Fruit fly (Drosophila melanogaster) whole organism, prepupa: ENCODE measurements around the gene TotB.
A peak's percentile ranks its signal among the peaks of the same experiment; 100 is the strongest.

Experiments
- CG10631 ChIP-seq: fragments of 200-800 bp; sonication (Bioruptor generic); optimal IDR thresholded peaks from 2 replicates; lab custom pipeline; 2016; ENCODE audit warnings: missing biosample characterization, missing genetic modification characterization
- CG10669 ChIP-seq: fragments of 200-800 bp; sonication (Bioruptor generic); optimal IDR thresholded peaks from 3 replicates; lab custom pipeline; 2018; ENCODE audit warnings: missing biosample characterization, mild to moderate bottlenecking, missing genetic modification characterization, moderate library complexity
- CG11294 ChIP-seq: fragments of 200-800 bp; sonication (Bioruptor generic); IDR thresholded peaks from 2 replicates; pipeline ENCODE4 v1.3.6; 2022; ENCODE audit warnings: missing biosample characterization, missing genetic modification characterization
- CG11762 ChIP-seq: fragments of 200-800 bp; sonication (Bioruptor generic); optimal IDR thresholded peaks from 3 replicates; lab custom pipeline; 2016; ENCODE audit warnings: missing biosample characterization, missing genetic modification characterization; ENCODE audit not compliant: insufficient read depth
- CG15336 ChIP-seq: fragments of 200-800 bp; sonication (Bioruptor generic); IDR thresholded peaks from 2 replicates; pipeline ENCODE4 v1.3.6; 2022; ENCODE audit warnings: missing biosample characterization, missing genetic modification characterization
- CG1621 ChIP-seq: fragments of 200-800 bp; sonication (Bioruptor generic); optimal IDR thresholded peaks from 3 replicates; lab custom pipeline; 2018; ENCODE audit warnings: missing biosample characterization, mild to moderate bottlenecking, missing genetic modification characterization
- CG16779 ChIP-seq: fragments of 200-800 bp; sonication (Bioruptor generic); optimal IDR thresholded peaks from 3 replicates; lab custom pipeline; 2017; ENCODE audit warnings: missing biosample characterization, mild to moderate bottlenecking, missing genetic modification characterization
- CG31627 ChIP-seq: fragments of 200-800 bp; sonication (Bioruptor generic); optimal IDR thresholded peaks from 3 replicates; lab custom pipeline; 2016; ENCODE audit warnings: missing biosample characterization, missing genetic modification characterization
- CG32006 ChIP-seq: fragments of 200-800 bp; sonication (Bioruptor generic); optimal IDR thresholded peaks from 3 replicates; lab custom pipeline; 2017; ENCODE audit warnings: missing biosample characterization, mild to moderate bottlenecking, missing genetic modification characterization
- CG34406 ChIP-seq: fragments of 200-800 bp; sonication (Bioruptor generic); optimal IDR thresholded peaks from 3 replicates; lab custom pipeline; 2016; ENCODE audit warnings: missing biosample characterization, missing genetic modification characterization
- CG4318 ChIP-seq: fragments of 200-800 bp; sonication (Bioruptor generic); optimal IDR thresholded peaks from 3 replicates; lab custom pipeline; 2017; ENCODE audit warnings: missing biosample characterization, mild to moderate bottlenecking, missing genetic modification characterization
- CG6163 ChIP-seq: fragments of 200-800 bp; sonication (Bioruptor generic); IDR thresholded peaks from 3 replicates; pipeline ENCODE4 v1.3.6; 2022; ENCODE audit warnings: missing biosample characterization, missing genetic modification characterization
- CG6276 ChIP-seq: fragments of 200-800 bp; sonication (Bioruptor generic); optimal IDR thresholded peaks from 2 replicates; lab custom pipeline; 2017; ENCODE audit warnings: missing biosample characterization, mild to moderate bottlenecking, missing genetic modification characterization
- CG6808 ChIP-seq: fragments of 200-800 bp; sonication (Bioruptor generic); optimal IDR thresholded peaks from 3 replicates; lab custom pipeline; 2017; ENCODE audit warnings: missing biosample characterization, missing genetic modification characterization, mild to moderate bottlenecking, moderate library complexity, missing genetic modification reagents
- CG6854 ChIP-seq: fragments of 200-800 bp; sonication (Bioruptor generic); optimal IDR thresholded peaks from 2 replicates; lab custom pipeline; 2017; ENCODE audit warnings: missing biosample characterization, mild to moderate bottlenecking, missing genetic modification characterization
- CG7368 ChIP-seq: fragments of 200-800 bp; sonication (Bioruptor generic); optimal IDR thresholded peaks from 3 replicates; lab custom pipeline; 2016; ENCODE audit warnings: missing biosample characterization, missing genetic modification characterization
- CG8119 ChIP-seq: fragments of 200-800 bp; sonication (Bioruptor generic); IDR thresholded peaks from 3 replicates; pipeline ENCODE4 v1.3.6; 2022; ENCODE audit warnings: missing biosample characterization, missing genetic modification characterization
- CG8319 ChIP-seq: fragments of 200-800 bp; sonication (Bioruptor generic); optimal IDR thresholded peaks from 3 replicates; lab custom pipeline; 2016; ENCODE audit warnings: missing biosample characterization, missing genetic modification characterization
- CG8632 ChIP-seq: fragments of 200-800 bp; sonication (Bioruptor generic); optimal IDR thresholded peaks from 3 replicates; lab custom pipeline; 2016; ENCODE audit warnings: missing biosample characterization, missing genetic modification characterization
- CG9139 ChIP-seq: fragments of 200-800 bp; sonication (Bioruptor generic); optimal IDR thresholded peaks from 3 replicates; lab custom pipeline; 2017; ENCODE audit warnings: missing biosample characterization, mild to moderate bottlenecking, missing genetic modification characterization
- Eip75B ChIP-seq: fragments of 200-800 bp; sonication (Bioruptor generic); optimal IDR thresholded peaks from 3 replicates; lab custom pipeline; 2016; ENCODE audit warnings: missing biosample characterization, missing genetic modification characterization
- Ets21C ChIP-seq: fragments of 200-800 bp; sonication (Bioruptor generic); optimal IDR thresholded peaks from 3 replicates; lab custom pipeline; 2016; ENCODE audit warnings: missing biosample characterization, missing genetic modification characterization
- Ets96B ChIP-seq: fragments of 200-800 bp; optimal IDR thresholded peaks from 2 replicates; lab custom pipeline; 2019; ENCODE audit warnings: missing biosample characterization, mild to moderate bottlenecking, missing genetic modification characterization, moderate library complexity
- Hr39 ChIP-seq: fragments of 200-800 bp; sonication (Bioruptor generic); optimal IDR thresholded peaks from 2 replicates; lab custom pipeline; 2016; ENCODE audit warnings: missing biosample characterization, missing genetic modification characterization
- Hr4 ChIP-seq: fragments of 200-800 bp; sonication (Bioruptor generic); optimal IDR thresholded peaks from 3 replicates; lab custom pipeline; 2016; ENCODE audit warnings: missing biosample characterization, missing genetic modification characterization
- Met ChIP-seq: fragments of 200-800 bp; sonication (Bioruptor generic); optimal IDR thresholded peaks from 3 replicates; lab custom pipeline; 2016; ENCODE audit warnings: missing biosample characterization, missing genetic modification characterization
- OdsH ChIP-seq: fragments of 200-800 bp; sonication (Bioruptor generic); optimal IDR thresholded peaks from 3 replicates; lab custom pipeline; 2016; ENCODE audit warnings: missing biosample characterization, missing genetic modification characterization
- Smox ChIP-seq: fragments of 200-800 bp; sonication (Bioruptor generic); optimal IDR thresholded peaks from 3 replicates; lab custom pipeline; 2016; ENCODE audit warnings: missing biosample characterization, missing genetic modification characterization
- Sox102F ChIP-seq: fragments of 200-800 bp; sonication (Bioruptor generic); optimal IDR thresholded peaks from 2 replicates; lab custom pipeline; 2016; ENCODE audit warnings: missing biosample characterization, mild to moderate bottlenecking, missing genetic modification characterization
- Sox14 ChIP-seq: fragments of 200-800 bp; sonication (Bioruptor generic); optimal IDR thresholded peaks from 3 replicates; lab custom pipeline; 2016; ENCODE audit warnings: missing biosample characterization, missing genetic modification characterization
- Sox15 ChIP-seq: fragments of 200-800 bp; sonication (Bioruptor generic); optimal IDR thresholded peaks from 3 replicates; lab custom pipeline; 2016; ENCODE audit warnings: missing biosample characterization, missing genetic modification characterization
- achi ChIP-seq: fragments of 200-800 bp; sonication (Bioruptor generic); optimal IDR thresholded peaks from 3 replicates; lab custom pipeline; 2016; ENCODE audit warnings: missing biosample characterization, missing genetic modification characterization
- cyc ChIP-seq: fragments of 200-800 bp; sonication (Bioruptor generic); optimal IDR thresholded peaks from 3 replicates; lab custom pipeline; 2016; ENCODE audit warnings: missing biosample characterization, missing genetic modification characterization
- dac ChIP-seq: fragments of 200-800 bp; sonication (Bioruptor generic); optimal IDR thresholded peaks from 2 replicates; lab custom pipeline; 2017; ENCODE audit warnings: missing biosample characterization, mild to moderate bottlenecking, missing genetic modification characterization
- eg ChIP-seq: fragments of 200-800 bp; sonication (Bioruptor generic); IDR thresholded peaks from 3 replicates; pipeline ENCODE4 v1.3.6; 2022; ENCODE audit warnings: missing biosample characterization, missing genetic modification characterization
- esn ChIP-seq: fragments of 200-800 bp; sonication (Bioruptor generic); optimal IDR thresholded peaks from 2 replicates; lab custom pipeline; 2016; ENCODE audit warnings: missing biosample characterization, mild to moderate bottlenecking, missing genetic modification characterization, moderate library complexity
- fd59A ChIP-seq: fragments of 200-800 bp; sonication (Bioruptor generic); optimal IDR thresholded peaks from 2 replicates; lab custom pipeline; 2017; ENCODE audit warnings: missing biosample characterization, mild to moderate bottlenecking, missing genetic modification characterization, missing genetic modification reagents
- fd85E ChIP-seq: fragments of 200-800 bp; sonication (Bioruptor generic); optimal IDR thresholded peaks from 3 replicates; lab custom pipeline; 2016; ENCODE audit warnings: missing biosample characterization, missing genetic modification characterization
- fkh ChIP-seq: fragments of 200-800 bp; sonication (Bioruptor generic); optimal IDR thresholded peaks from 3 replicates; lab custom pipeline; 2017; ENCODE audit warnings: missing biosample characterization, mild to moderate bottlenecking, missing genetic modification characterization, moderate library complexity
- net ChIP-seq: fragments of 200-800 bp; sonication (Bioruptor generic); optimal IDR thresholded peaks from 3 replicates; lab custom pipeline; 2016; ENCODE audit warnings: missing biosample characterization, missing genetic modification characterization
- pdm3 ChIP-seq: fragments of 200-800 bp; sonication (Bioruptor generic); optimal IDR thresholded peaks from 3 replicates; lab custom pipeline; 2016; ENCODE audit warnings: missing biosample characterization, missing genetic modification characterization
- spab ChIP-seq: fragments of 200-800 bp; sonication (Bioruptor generic); optimal IDR thresholded peaks from 2 replicates; lab custom pipeline; 2017; ENCODE audit warnings: missing biosample characterization, mild to moderate bottlenecking, missing genetic modification characterization, missing genetic modification reagents
- ss ChIP-seq, 2 experiments: fragments of 200-800 bp; sonication (Bioruptor generic); optimal IDR thresholded peaks; 2 replicates in 1 of 2; 3 replicates in 1 of 2; lab custom pipeline; 2017 to 2018; ENCODE audit warnings: mild to moderate bottlenecking in 2 of 2, missing biosample characterization in 2 of 2, missing genetic modification characterization in 2 of 2, moderate library complexity in 1 of 2
- svp ChIP-seq: fragments of 200-800 bp; sonication (Bioruptor generic); peaks from one replicate; lab custom pipeline; 2016; ENCODE audit warnings: missing biosample characterization, missing genetic modification characterization
- vri ChIP-seq: fragments of 200-800 bp; sonication (Bioruptor generic); optimal IDR thresholded peaks from 3 replicates; lab custom pipeline; 2016; ENCODE audit warnings: missing biosample characterization, mild to moderate bottlenecking, missing genetic modification characterization

TotB gene

DNA sequence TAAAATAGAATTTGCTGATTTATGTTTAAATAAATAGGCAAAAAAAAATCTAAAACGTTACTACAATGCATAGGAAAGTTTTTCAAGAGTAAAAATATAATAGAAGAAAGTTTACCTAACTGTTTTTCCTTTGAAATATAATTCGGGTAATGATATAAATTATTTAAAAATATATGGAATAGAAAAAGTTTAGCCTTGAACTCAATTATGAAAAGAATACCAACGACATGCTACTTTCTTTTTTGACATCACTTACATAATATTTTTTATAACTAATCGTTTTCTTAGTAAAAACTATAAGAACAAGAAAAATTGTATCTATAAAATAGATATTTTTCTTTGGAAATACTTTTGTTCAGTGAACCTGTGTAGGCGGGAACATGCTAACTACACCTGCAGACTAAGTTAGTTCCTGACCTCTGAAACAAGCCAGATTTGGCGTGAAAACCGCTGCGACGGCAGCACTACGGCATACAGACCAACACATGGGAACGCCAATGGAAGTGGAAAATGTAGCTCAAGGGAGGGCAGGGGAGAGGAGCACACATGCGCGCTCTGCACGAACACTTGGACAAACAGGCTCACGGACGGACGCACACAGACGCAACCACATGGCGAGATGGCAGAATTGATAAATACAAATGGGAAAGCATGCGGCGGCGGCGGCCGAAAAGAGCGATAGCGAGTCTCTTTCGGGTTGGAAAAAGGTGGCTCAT, 44.2 kb upstream of the TotB start (continued):
- TF ChIP-seq Hr4 (GFP tag; lab: Kevin White, UChicago) = no peak
- no peak for TF ChIP-seq Ets21C (GFP tag; lab: Kevin White, UChicago)
- TF ChIP-seq achi (GFP tag; lab: Kevin White, UChicago) = peak; percentile 19
- TF ChIP-seq net (GFP tag; lab: Kevin White, UChicago) = no peak
- TF ChIP-seq CG11762 (GFP tag; lab: Kevin White, UChicago) = no peak
- peak; percentile 28 for TF ChIP-seq OdsH
- TF ChIP-seq Sox15 (GFP tag; lab: Kevin White, UChicago) = no peak
- no peak for TF ChIP-seq CG9139 (GFP tag; lab: Kevin White, UChicago)
- TF ChIP-seq CG1621 (tag; lab: Kevin White, UChicago) = peak; percentile 9
- TF ChIP-seq cyc (GFP tag; lab: Kevin White, UChicago) = peak; percentile 3
- TF ChIP-seq vri (GFP tag; lab: Kevin White, UChicago) = peak; percentile 86
- peak; percentile 5 for TF ChIP-seq Met
- TF ChIP-seq CG16779 = no peak
- no peak for TF ChIP-seq fd59A (GFP tag; lab: Kevin White, UChicago)
- TF ChIP-seq CG7368 (GFP tag; lab: Kevin White, UChicago) = no peak
- TF ChIP-seq CG8319 (GFP tag; lab: Kevin White, UChicago) = no peak
- TF ChIP-seq dac = no peak
- TF ChIP-seq CG31627 (GFP tag; lab: Kevin White, UChicago) = no peak
- no peak for TF ChIP-seq CG15336 (GFP tag; lab: Robert Waterston, UW)
- peak; percentile 29 for TF ChIP-seq CG6276
- no peak for TF ChIP-seq CG6854
- TF ChIP-seq Eip75B (GFP tag; lab: Kevin White, UChicago) = no peak
- peak; percentile 38; the same call in 1 of the 3 replicates for TF ChIP-seq eg (GFP tag; lab: Robert Waterston, UW)
- TF ChIP-seq Smox (GFP tag; lab: Kevin White, UChicago) = no peak
- no peak for TF ChIP-seq ss (GFP tag; optimal IDR thresholded peaks at IDR 0.05; lab: Kevin White, UChicago)
- peak; percentile 15 for TF ChIP-seq Sox14 (GFP tag; lab: Kevin White, UChicago)
- TF ChIP-seq Sox102F (GFP tag; lab: Kevin White, UChicago) = no peak
- TF ChIP-seq Ets96B (tag; lab: Kevin White, UChicago) = no peak
- TF ChIP-seq fd85E (GFP tag; lab: Kevin White, UChicago) = no peak

DNA sequence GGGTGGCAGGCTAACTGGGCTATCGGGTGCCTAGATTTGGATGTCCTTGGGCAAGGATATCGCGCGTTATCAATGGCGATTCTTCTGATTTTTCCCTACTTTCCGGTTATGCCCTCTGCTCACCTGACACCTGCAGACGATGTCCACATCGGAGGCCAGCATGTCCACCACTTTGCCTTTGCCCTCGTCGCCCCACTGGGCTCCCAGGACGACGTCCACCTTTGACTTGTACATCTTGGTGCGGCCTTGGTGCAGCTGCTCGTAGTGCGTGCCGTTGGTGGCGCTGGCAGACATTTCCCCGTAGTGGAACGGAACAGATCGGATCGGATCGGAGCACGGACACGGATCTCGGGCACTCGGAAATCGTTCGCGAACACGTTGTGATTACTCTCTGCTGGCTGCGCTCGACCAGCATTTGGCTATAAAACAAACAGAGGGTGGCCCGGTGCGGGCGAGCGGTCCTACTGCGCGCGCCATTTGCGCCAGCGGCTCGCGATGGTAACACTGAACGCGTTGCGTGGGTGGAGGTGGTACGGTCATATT, 43.5 kb upstream of the TotB start, which contains the start of gene Adss:
Gene Adss, minus strand, starts transcription at position 428 of the 543 bp plus-strand sequence.
- TF ChIP-seq Ets96B (tag; lab: Kevin White, UChicago) = no peak
- TF ChIP-seq fkh (GFP tag; lab: Kevin White, UChicago) = peak; percentile 92
- no peak for TF ChIP-seq fd85E (GFP tag; lab: Kevin White, UChicago)
- no peak for TF ChIP-seq CG11294
- no peak for TF ChIP-seq CG7368 (GFP tag; lab: Kevin White, UChicago)
- TF ChIP-seq svp (GFP tag; lab: Kevin White, UChicago) = no peak
- TF ChIP-seq dac = no peak
- no peak for TF ChIP-seq cyc (GFP tag; lab: Kevin White, UChicago)
- peak; percentile 9 for TF ChIP-seq CG6276
- no peak for TF ChIP-seq CG6808
- no peak for TF ChIP-seq spab
- TF ChIP-seq CG31627 (GFP tag; lab: Kevin White, UChicago) = no peak
- no peak for TF ChIP-seq CG8632 (GFP tag; lab: Kevin White, UChicago)
- no peak for TF ChIP-seq pdm3
- peak; percentile 51 for TF ChIP-seq CG1621 (tag; lab: Kevin White, UChicago)
- TF ChIP-seq CG8319 (GFP tag; lab: Kevin White, UChicago) = no peak
- TF ChIP-seq eg (GFP tag; lab: Robert Waterston, UW) = peak; percentile 45; the same call in 1 of the 3 replicates
- TF ChIP-seq CG10669 (GFP tag; lab: Kevin White, UChicago) = no peak
- no peak for TF ChIP-seq Sox15 (GFP tag; lab: Kevin White, UChicago)
- TF ChIP-seq Sox102F (GFP tag; lab: Kevin White, UChicago) = no peak
- no peak for TF ChIP-seq CG4318 (GFP tag; lab: Kevin White, UChicago)
- no peak for TF ChIP-seq Eip75B (GFP tag; lab: Kevin White, UChicago)
- peak; percentile 24; the same call in 1 of the 3 replicates for TF ChIP-seq CG6163 (GFP tag; lab: Robert Waterston, UW)
- no peak for TF ChIP-seq Hr4 (GFP tag; lab: Kevin White, UChicago)
- no peak for TF ChIP-seq achi (GFP tag; lab: Kevin White, UChicago)
- no peak for TF ChIP-seq Ets21C (GFP tag; lab: Kevin White, UChicago)
- peak; percentile 0 for TF ChIP-seq esn (GFP tag; lab: Kevin White, UChicago)
- no peak for TF ChIP-seq CG10631 (GFP tag; lab: Kevin White, UChicago)
- TF ChIP-seq Sox14 (GFP tag; lab: Kevin White, UChicago) = peak; percentile 34
- TF ChIP-seq ss (GFP tag; optimal IDR thresholded peaks at IDR 0.05; lab: Kevin White, UChicago) = no peak
- TF ChIP-seq CG32006 (GFP tag; lab: Kevin White, UChicago) = no peak
- no peak for TF ChIP-seq fd59A (GFP tag; lab: Kevin White, UChicago)
- no peak for TF ChIP-seq Smox (GFP tag; lab: Kevin White, UChicago)
- no peak for TF ChIP-seq CG34406 (GFP tag; lab: Kevin White, UChicago)
- TF ChIP-seq net (GFP tag; lab: Kevin White, UChicago) = no peak
- no peak for TF ChIP-seq CG8119 (GFP tag; lab: Robert Waterston, UW)
- TF ChIP-seq Hr39 (GFP tag; lab: Kevin White, UChicago) = no peak
